Fruit fly (Drosophila melanogaster) whole organism, embryonic: ENCODE data around the gene CG31855.

ENCODE experiments used
- CG10543 ChIP-seq: fragments of 200-800 bp; sonication (Bioruptor generic); optimal IDR thresholded peaks from 3 replicates; lab custom pipeline; 2017; ENCODE audit warnings: missing biosample characterization, mild to moderate bottlenecking, missing genetic modification characterization, moderate library complexity
- CG10565 ChIP-seq: fragments of 200-800 bp; sonication (Bioruptor generic); optimal IDR thresholded peaks from 3 replicates; lab custom pipeline; 2016; ENCODE audit warnings: missing biosample characterization, mild to moderate bottlenecking, missing genetic modification characterization
- CG10654 ChIP-seq: fragments of 200-800 bp; sonication (Bioruptor generic); optimal IDR thresholded peaks from 2 replicates; lab custom pipeline; 2016; ENCODE audit warnings: missing biosample characterization, missing genetic modification characterization
- CG14441 ChIP-seq: fragments of 200-800 bp; sonication (Bioruptor generic); IDR thresholded peaks from 2 replicates; pipeline ENCODE4 v1.3.6; 2022; ENCODE audit warnings: missing biosample characterization, missing genetic modification characterization
- CG14965 ChIP-seq: fragments of 200-800 bp; sonication (Bioruptor generic); optimal IDR thresholded peaks from 2 replicates; lab custom pipeline; 2016; ENCODE audit warnings: missing biosample characterization, missing genetic modification characterization, borderline replicate concordance
- CG2889 ChIP-seq: fragments of 200-800 bp; sonication (Bioruptor generic); IDR thresholded peaks from 3 replicates; pipeline ENCODE4 v1.3.6; 2022; ENCODE audit warnings: missing biosample characterization, missing genetic modification characterization
- CG30403 ChIP-seq: fragments of 200-800 bp; sonication (Bioruptor generic); optimal IDR thresholded peaks from 3 replicates; lab custom pipeline; 2016; ENCODE audit warnings: missing biosample characterization, missing genetic modification characterization
- CG3847 ChIP-seq: fragments of 200-800 bp; sonication (Bioruptor generic); IDR thresholded peaks from 2 replicates; pipeline ENCODE4 v1.3.6; 2022; ENCODE audit warnings: missing biosample characterization, missing genetic modification characterization
- CG4424 ChIP-seq: fragments of 200-800 bp; sonication (Bioruptor generic); optimal IDR thresholded peaks from 3 replicates; lab custom pipeline; 2016; ENCODE audit warnings: missing biosample characterization, missing genetic modification characterization
- CG4820 ChIP-seq: fragments of 200-800 bp; sonication (Bioruptor generic); optimal IDR thresholded peaks from 3 replicates; lab custom pipeline; 2016; ENCODE audit warnings: missing biosample characterization, missing genetic modification characterization
- CG5180 ChIP-seq: fragments of 200-800 bp; sonication (Bioruptor generic); optimal IDR thresholded peaks from 3 replicates; lab custom pipeline; 2017; ENCODE audit warnings: missing biosample characterization, missing genetic modification characterization, mild to moderate bottlenecking, moderate library complexity, missing genetic modification reagents
- CG6689 ChIP-seq: fragments of 200-800 bp; sonication (Bioruptor generic); IDR thresholded peaks from 2 replicates; pipeline ENCODE4 v1.3.6; 2022; ENCODE audit warnings: missing biosample characterization, missing genetic modification characterization
- CG7357 ChIP-seq: fragments of 200-800 bp; sonication (Bioruptor generic); IDR thresholded peaks from 3 replicates; pipeline ENCODE4 v1.3.6; 2022; ENCODE audit warnings: missing biosample characterization, missing genetic modification characterization
- Dp ChIP-seq: fragments of 200-800 bp; sonication (Bioruptor generic); optimal IDR thresholded peaks from 2 replicates; lab custom pipeline; 2018; ENCODE audit warnings: missing biosample characterization, mild to moderate bottlenecking, missing genetic modification characterization, moderate library complexity
- E2f1 ChIP-seq: fragments of 200-800 bp; sonication (Bioruptor generic); IDR thresholded peaks from 2 replicates; pipeline ENCODE4 v1.3.6; 2022; ENCODE audit warnings: missing biosample characterization, missing genetic modification characterization
- E2f2 ChIP-seq: fragments of 200-800 bp; sonication (Bioruptor generic); IDR thresholded peaks from 2 replicates; pipeline ENCODE4 v1.3.6; 2022; ENCODE audit warnings: missing biosample characterization, missing genetic modification characterization
- Hr3 ChIP-seq: fragments of 200-800 bp; sonication (Bioruptor generic); optimal IDR thresholded peaks from 3 replicates; lab custom pipeline; 2016; ENCODE audit warnings: missing biosample characterization, missing genetic modification characterization
- Oli ChIP-seq: fragments of 200-800 bp; sonication (Bioruptor generic); optimal IDR thresholded peaks from 2 replicates; lab custom pipeline; 2018; ENCODE audit warnings: missing biosample characterization, mild to moderate bottlenecking, missing genetic modification characterization, moderate library complexity
- Ptx1 ChIP-seq: fragments of 200-800 bp; sonication (Bioruptor generic); IDR thresholded peaks from 2 replicates; pipeline ENCODE4 v1.3.6; 2022; ENCODE audit warnings: missing biosample characterization, missing genetic modification characterization
- Rfx ChIP-seq: fragments of 200-800 bp; sonication (Bioruptor generic); IDR thresholded peaks from 2 replicates; pipeline ENCODE4 v1.3.6; 2022; ENCODE audit warnings: missing biosample characterization, missing genetic modification characterization
- Six4 ChIP-seq: fragments of 200-800 bp; sonication (Bioruptor generic); optimal IDR thresholded peaks from 2 replicates; lab custom pipeline; 2016; ENCODE audit warnings: missing biosample characterization, missing genetic modification characterization
- Usf ChIP-seq: fragments of 200-800 bp; sonication (Bioruptor generic); optimal IDR thresholded peaks from 2 replicates; lab custom pipeline; 2017; ENCODE audit warnings: missing genotype, missing biosample characterization, missing genetic modification characterization
- ara ChIP-seq: fragments of 200-800 bp; sonication (Bioruptor generic); IDR thresholded peaks from 2 replicates; pipeline ENCODE4 v1.3.6; 2022; ENCODE audit warnings: missing biosample characterization, missing genetic modification characterization
- bcd ChIP-seq: fragments of 200-800 bp; sonication (Bioruptor generic); optimal IDR thresholded peaks from 2 replicates; lab custom pipeline; 2017; ENCODE audit warnings: missing biosample characterization, mild to moderate bottlenecking, missing genetic modification characterization
- bowl ChIP-seq: fragments of 200-800 bp; sonication (Bioruptor generic); IDR thresholded peaks from 2 replicates; pipeline ENCODE4 v1.3.6; 2022; ENCODE audit warnings: missing biosample characterization, missing genetic modification characterization
- bsh ChIP-seq, 2 experiments: fragments of 200-800 bp; sonication (Bioruptor generic); optimal IDR thresholded peaks; 2 replicates each; lab custom pipeline; 2017 to 2018; ENCODE audit warnings: mild to moderate bottlenecking in 2 of 2, missing biosample characterization in 2 of 2, missing genetic modification characterization in 2 of 2, moderate library complexity in 1 of 2
- dmrt11E ChIP-seq: fragments of 200-800 bp; sonication (Bioruptor generic); optimal IDR thresholded peaks from 3 replicates; lab custom pipeline; 2018; ENCODE audit warnings: missing biosample characterization, mild to moderate bottlenecking, missing genetic modification characterization, moderate library complexity
- dpn ChIP-seq, 2 experiments: fragments of 200-800 bp; sonication (Bioruptor generic); optimal IDR thresholded peaks; 3 replicates each; lab custom pipeline; 2016; ENCODE audit warnings: missing biosample characterization in 2 of 2, missing genetic modification characterization in 2 of 2
- dysf ChIP-seq: fragments of 200-800 bp; sonication (Bioruptor generic); IDR thresholded peaks from 3 replicates; pipeline ENCODE4 v1.3.6; 2022; ENCODE audit warnings: missing biosample characterization, missing genetic modification characterization
- fd96Cb ChIP-seq: fragments of 200-800 bp; sonication (Bioruptor generic); optimal IDR thresholded peaks from 2 replicates; lab custom pipeline; 2018; ENCODE audit warnings: missing biosample characterization, mild to moderate bottlenecking, missing genetic modification characterization, moderate library complexity
- gfzf ChIP-seq: fragments of 200-800 bp; sonication (Bioruptor generic); optimal IDR thresholded peaks from 2 replicates; lab custom pipeline; 2016; ENCODE audit warnings: missing biosample characterization, mild to moderate bottlenecking, missing genetic modification characterization, moderate library complexity
- her ChIP-seq: fragments of 200-800 bp; sonication (Bioruptor generic); optimal IDR thresholded peaks from 2 replicates; lab custom pipeline; 2016; ENCODE audit warnings: missing biosample characterization, missing genetic modification characterization
- ind ChIP-seq: fragments of 200-800 bp; sonication (Bioruptor generic); optimal IDR thresholded peaks from 3 replicates; lab custom pipeline; 2016; ENCODE audit warnings: missing biosample characterization, missing genetic modification characterization
- lilli ChIP-seq: fragments of 200-800 bp; sonication (Bioruptor generic); optimal IDR thresholded peaks from 3 replicates; lab custom pipeline; 2016; ENCODE audit warnings: missing biosample characterization, missing genetic modification characterization
- lmd ChIP-seq: fragments of 200-800 bp; sonication (Bioruptor generic); IDR thresholded peaks from 2 replicates; pipeline ENCODE4 v1.3.6; 2022; ENCODE audit warnings: missing biosample characterization, missing genetic modification characterization
- mam ChIP-seq: fragments of 200-800 bp; sonication (Bioruptor generic); optimal IDR thresholded peaks from 3 replicates; lab custom pipeline; 2016; ENCODE audit warnings: missing biosample characterization, missing genetic modification characterization
- nmo ChIP-seq: fragments of 200-800 bp; sonication (Bioruptor generic); optimal IDR thresholded peaks from 2 replicates; lab custom pipeline; 2018; ENCODE audit warnings: missing biosample characterization, mild to moderate bottlenecking, missing genetic modification characterization, moderate library complexity
- pho ChIP-seq: fragments of 200-800 bp; sonication (Bioruptor generic); optimal IDR thresholded peaks from 2 replicates; lab custom pipeline; 2016; ENCODE audit warnings: missing biosample characterization, missing genetic modification characterization
- prd ChIP-seq, 3 experiments: fragments of >200 bp in 2 of 3; fragments of 200-800 bp in 1 of 3; sonication (Bioruptor generic) in 1 of 3; optimal IDR thresholded peaks in 2 of 3; IDR thresholded peaks in 1 of 3; 2 replicates in 2 of 3; 3 replicates in 1 of 3; pipeline versions ENCODE4 v1.3.6 to Lab custom; 2017 to 2022; ENCODE audit warnings: missing biosample characterization in 1 of 3, missing genetic modification characterization in 1 of 3
- pzg ChIP-seq: fragments of 200-800 bp; sonication (Bioruptor generic); optimal IDR thresholded peaks from 3 replicates; lab custom pipeline; 2018; ENCODE audit warnings: missing biosample characterization, mild to moderate bottlenecking, missing genetic modification characterization, moderate library complexity
- repo ChIP-seq: fragments of 200-800 bp; sonication (Bioruptor generic); optimal IDR thresholded peaks from 2 replicates; lab custom pipeline; 2016; ENCODE audit warnings: missing biosample characterization, missing genetic modification characterization
- run ChIP-seq: fragments of 200-800 bp; sonication (Bioruptor generic); optimal IDR thresholded peaks from 3 replicates; lab custom pipeline; 2018; ENCODE audit warnings: missing biosample characterization, mild to moderate bottlenecking, missing genetic modification characterization
- stwl ChIP-seq: fragments of 200-800 bp; sonication (Bioruptor generic); optimal IDR thresholded peaks from 3 replicates; lab custom pipeline; 2018; ENCODE audit warnings: missing biosample characterization, mild to moderate bottlenecking, missing genetic modification characterization, moderate library complexity
- sug ChIP-seq: fragments of 200-800 bp; optimal IDR thresholded peaks from 2 replicates; lab custom pipeline; 2019; ENCODE audit warnings: missing biosample characterization, mild to moderate bottlenecking, missing genetic modification characterization, moderate library complexity
- trem ChIP-seq: fragments of 200-800 bp; optimal IDR thresholded peaks from 3 replicates; lab custom pipeline; 2019; ENCODE audit warnings: missing biosample characterization, mild to moderate bottlenecking, missing genetic modification characterization, moderate library complexity
- ttk ChIP-seq: fragments of 200-800 bp; sonication (Bioruptor generic); IDR thresholded peaks from 2 replicates; pipeline ENCODE4 v2.1.2; 2022; ENCODE audit warnings: missing biosample characterization, missing genetic modification characterization
- twi ChIP-seq: fragments of 200-800 bp; optimal IDR thresholded peaks from 2 replicates; lab custom pipeline; 2019; ENCODE audit warnings: missing biosample characterization, mild to moderate bottlenecking, missing genetic modification characterization, moderate library complexity
- wdn ChIP-seq: fragments of 200-800 bp; sonication (Bioruptor generic); IDR thresholded peaks from 2 replicates; pipeline ENCODE4 v1.3.6; 2022; ENCODE audit warnings: missing biosample characterization, missing genetic modification characterization
- zfh2 ChIP-seq: fragments of 200-800 bp; sonication (Bioruptor generic); optimal IDR thresholded peaks from 2 replicates; lab custom pipeline; 2016; ENCODE audit warnings: missing biosample characterization, missing genetic modification characterization

The CG31855 gene

dm6 chr2L:13366109-13366747 is 2.8 kb upstream of the CG31855 start, which contains the start of the genes Nnp-1 and Grx3 (continued):
- TF ChIP-seq ttk (GFP tag; lab: Robert Waterston, UW) (peak; percentile 34; the same call in 1 of the 2 replicates), prd (optimal IDR thresholded peaks at IDR 0.05; lab: Kevin White, UChicago) (no peak), prd (GFP tag; IDR thresholded peaks at IDR 0.05; lab: Robert Waterston, UW) (peak; percentile 58; the same call in 1 of the 3 replicates), pho (peak; percentile 7), run (tag; lab: Kevin White, UChicago) (no peak), fd96Cb (peak; percentile 15), Usf (no peak), dpn (GFP tag; optimal IDR thresholded peaks at IDR 0.05; lab: Kevin White, UChicago) (peak in 1 of 2 experiments; percentile 60), Ptx1 (GFP tag; lab: Robert Waterston, UW) (peak; percentile 59), E2f2 (GFP tag; lab: Robert Waterston, UW) (0 out of 2 replicates have a peak, but pooled peaks have one; percentile 16), Rfx (GFP tag; lab: Robert Waterston, UW) (peak; percentile 61), CG14965 (no peak), Dp (peak; percentile 1), Hr3 (GFP tag; lab: Kevin White, UChicago) (peak; percentile 70), CG10654 (GFP tag; lab: Kevin White, UChicago) (peak; percentile 30), CG2889 (GFP tag; lab: Robert Waterston, UW) (no peak), zfh2 (GFP tag; lab: Kevin White, UChicago) (no peak), CG5180 (peak; percentile 71), twi (peak; percentile 59), ind (GFP tag; lab: Kevin White, UChicago) (peak; percentile 68), pzg (GFP tag; lab: Kevin White, UChicago) (peak; percentile 49), CG30403 (GFP tag; lab: Kevin White, UChicago) (peak; percentile 57), Six4 (GFP tag; lab: Kevin White, UChicago) (peak; percentile 10), trem (tag; lab: Kevin White, UChicago) (peak; percentile 75), mam (GFP tag; lab: Kevin White, UChicago) (peak; percentile 33), dmrt11E (peak; percentile 61), CG10565 (GFP tag; lab: Kevin White, UChicago) (no peak), CG4820 (GFP tag; lab: Kevin White, UChicago) (peak; percentile 45), E2f1 (0 out of 2 replicates have a peak, but pooled peaks have one; percentile 24), lmd (GFP tag; lab: Robert Waterston, UW) (peak; percentile 32; the same call in 1 of the 2 replicates), CG4424 (peak; percentile 59), lilli (GFP tag; lab: Kevin White, UChicago) (peak; percentile 48), CG6689 (peak; percentile 49), repo (GFP tag; lab: Kevin White, UChicago) (no peak), bcd (peak; percentile 45), CG3847 (GFP tag; lab: Robert Waterston, UW) (peak; percentile 76), bowl (GFP tag; lab: Robert Waterston, UW) (no peak), nmo (peak; percentile 82), bsh (GFP tag; optimal IDR thresholded peaks at IDR 0.05; lab: Kevin White, UChicago) (peak in 1 of 2 experiments; percentile 51), CG10543 (GFP tag; lab: Kevin White, UChicago) (peak; percentile 82), ara (GFP tag; lab: Robert Waterston, UW) (no peak), CG7357 (GFP tag; lab: Robert Waterston, UW) (peak; percentile 65), wdn (GFP tag; lab: Robert Waterston, UW) (peak; percentile 20; the same call in 1 of the 2 replicates), CG14441 (GFP tag; lab: Robert Waterston, UW) (peak; percentile 13; the same call in 1 of the 2 replicates), stwl (tag; lab: Kevin White, UChicago) (peak; percentile 49), Oli (tag; lab: Kevin White, UChicago) (peak; percentile 27), gfzf (GFP tag; lab: Kevin White, UChicago) (peak; percentile 52), sug (peak; percentile 82), dysf (GFP tag; lab: Robert Waterston, UW) (peak; percentile 46; the same call in 1 of the 3 replicates), her (GFP tag; lab: Kevin White, UChicago) (peak; percentile 33)
